Worm (Caenorhabditis elegans) whole organism, L4 larva: ENCODE data around the gene lpr-6.

Experiments
- D1046.2 ChIP-seq: fragments of 200-800 bp; sonication (Bioruptor generic); IDR thresholded peaks from 2 replicates; pipeline ENCODE4 v1.3.6; 2022; ENCODE audit warnings: missing genetic modification characterization, missing compliant biosample characterization
- T20F7.1 ChIP-seq: fragments of 200-800 bp; sonication (Bioruptor generic); optimal IDR thresholded peaks from 2 replicates; lab custom pipeline; 2018; ENCODE audit warnings: mild to moderate bottlenecking, missing genetic modification characterization, missing compliant biosample characterization
- T26A8.4 ChIP-seq: fragments of 200-800 bp; sonication (Bioruptor generic); IDR thresholded peaks from 2 replicates; pipeline ENCODE4 v1.3.6; 2022; ENCODE audit warnings: missing genetic modification characterization, missing compliant biosample characterization
- Y5F2A.4 ChIP-seq: fragments of 200-800 bp; sonication (Bioruptor generic); optimal IDR thresholded peaks from 2 replicates; lab custom pipeline; 2018; ENCODE audit warnings: mild to moderate bottlenecking, missing genetic modification characterization, missing compliant biosample characterization
- Y75B8A.6 ChIP-seq: fragments of 200-800 bp; sonication (Bioruptor generic); IDR thresholded peaks from 2 replicates; pipeline ENCODE4 v1.3.6; 2022; ENCODE audit warnings: missing genetic modification reagents, missing genetic modification characterization, missing compliant biosample characterization
- ZK546.5 ChIP-seq, 2 experiments: sonication (generic microtip); optimal IDR thresholded peaks; 2 replicates each; lab custom pipeline; 2017; ENCODE audit warnings: missing biosample characterization in 2 of 2, missing genetic modification characterization in 2 of 2
- arid-1 ChIP-seq: fragments of 200-800 bp; sonication (Bioruptor generic); conservative IDR thresholded peaks from 2 replicates; pipeline ENCODE4 v1.3.6; 2022; ENCODE audit warnings: missing genetic modification reagents, missing genetic modification characterization, missing compliant biosample characterization
- ceh-62 ChIP-seq: sonication (generic microtip); optimal IDR thresholded peaks from 2 replicates; lab custom pipeline; 2017; ENCODE audit warnings: missing biosample characterization, missing genetic modification characterization
- ces-1 ChIP-seq: fragments of 150-350 bp; sonication (generic microtip); optimal IDR thresholded peaks from 4 replicates; lab custom pipeline; 2014; ENCODE audit warnings: missing biosample characterization, missing genetic modification reagents, missing genetic modification characterization
- daf-16 ChIP-seq, 3 experiments: sonication (generic microtip); optimal IDR thresholded peaks; 2 replicates each; lab custom pipeline; 2016 to 2017; ENCODE audit warnings: missing genetic modification characterization in 3 of 3, missing genetic modification reagents in 3 of 3, mild to moderate bottlenecking in 2 of 3, missing compliant biosample characterization in 2 of 3, missing biosample characterization in 1 of 3, moderate library complexity in 1 of 3
- dmd-6 ChIP-seq: fragments of 200-800 bp; sonication (Bioruptor generic); IDR thresholded peaks from 2 replicates; pipeline ENCODE4 v1.3.6; 2022; ENCODE audit warnings: missing genetic modification reagents, missing genetic modification characterization, missing compliant biosample characterization
- duxl-1 ChIP-seq: sonication (generic microtip); optimal IDR thresholded peaks from 2 replicates; lab custom pipeline; 2016; ENCODE audit warnings: mild to moderate bottlenecking, missing genetic modification characterization, moderate library complexity, missing compliant biosample characterization; ENCODE audit not compliant: poor library complexity
- dve-1 ChIP-seq: sonication (generic microtip); optimal IDR thresholded peaks from 2 replicates; lab custom pipeline; 2017; ENCODE audit warnings: antibody characterized with exemption, mild to moderate bottlenecking, missing genetic modification characterization, missing compliant biosample characterization; ENCODE audit not compliant: insufficient read depth
- egl-27 ChIP-seq: sonication (generic microtip); optimal IDR thresholded peaks from 3 replicates; lab custom pipeline; 2017; ENCODE audit warnings: missing biosample characterization, missing genetic modification reagents, missing genetic modification characterization
- egl-43 ChIP-seq: fragments of 200-800 bp; sonication (Bioruptor generic); IDR thresholded peaks from 2 replicates; pipeline ENCODE4 v1.3.6; 2022; ENCODE audit warnings: missing genetic modification reagents, missing genetic modification characterization, missing compliant biosample characterization
- fkh-10 ChIP-seq: fragments of 150-350 bp; optimal IDR thresholded peaks from 2 replicates; lab custom pipeline; 2014; ENCODE audit warnings: missing biosample characterization, missing genetic modification reagents, missing genetic modification characterization
- hlh-11 ChIP-seq: fragments of 200-800 bp; sonication (Bioruptor generic); optimal IDR thresholded peaks from 2 replicates; lab custom pipeline; 2018; ENCODE audit warnings: mild to moderate bottlenecking, missing genetic modification characterization, missing compliant biosample characterization
- hmg-1.1 ChIP-seq: fragments of 200-800 bp; sonication (Bioruptor generic); IDR thresholded peaks from 2 replicates; pipeline ENCODE4 v1.3.6; 2022; ENCODE audit warnings: missing genetic modification reagents, missing genetic modification characterization, missing compliant biosample characterization
- lim-7 ChIP-seq: fragments of 200-800 bp; sonication (Bioruptor generic); IDR thresholded peaks from 2 replicates; pipeline ENCODE4 v1.3.6; 2022; ENCODE audit warnings: missing genetic modification characterization, missing compliant biosample characterization
- lin-1 ChIP-seq: fragments of 200-800 bp; sonication (Bioruptor generic); IDR thresholded peaks from 2 replicates; pipeline ENCODE4 v1.3.6; 2022; ENCODE audit warnings: missing genetic modification reagents, missing genetic modification characterization, missing compliant biosample characterization
- lin-29 ChIP-seq: fragments of 200-800 bp; sonication (Bioruptor generic); IDR thresholded peaks from 2 replicates; pipeline ENCODE4 v1.3.6; 2022; ENCODE audit warnings: missing genetic modification reagents, missing genetic modification characterization, missing compliant biosample characterization
- madf-5 ChIP-seq, 2 experiments: fragments of 200-800 bp; sonication (Bioruptor generic); IDR thresholded peaks; 2 replicates each; pipeline ENCODE4 v1.3.6; 2022; ENCODE audit warnings: missing compliant biosample characterization in 2 of 2, missing genetic modification characterization in 2 of 2
- madf-9 ChIP-seq: fragments of 200-800 bp; sonication (Bioruptor generic); conservative IDR thresholded peaks from 2 replicates; pipeline ENCODE4 v1.3.6; 2022; ENCODE audit warnings: missing genetic modification reagents, missing genetic modification characterization, missing compliant biosample characterization
- mdt-29 ChIP-seq: fragments of 200-800 bp; sonication (Bioruptor generic); IDR thresholded peaks from 2 replicates; pipeline ENCODE4 v1.3.6; 2022; ENCODE audit warnings: missing genetic modification reagents, missing genetic modification characterization, missing compliant biosample characterization
- mxl-2 ChIP-seq: fragments of 200-800 bp; sonication (Bioruptor generic); conservative IDR thresholded peaks from 2 replicates; pipeline ENCODE4 v1.3.6; 2022; ENCODE audit warnings: missing genetic modification reagents, missing genetic modification characterization, missing compliant biosample characterization
- nhr-102 ChIP-seq: sonication (generic microtip); optimal IDR thresholded peaks from 2 replicates; lab custom pipeline; 2016; ENCODE audit warnings: mild to moderate bottlenecking, missing genetic modification characterization, moderate library complexity, missing compliant biosample characterization
- nhr-11 ChIP-seq: fragments of 150-350 bp; optimal IDR thresholded peaks from 2 replicates; lab custom pipeline; 2014; ENCODE audit warnings: missing biosample characterization, missing genetic modification characterization
- nhr-237 ChIP-seq: sonication (generic microtip); optimal IDR thresholded peaks from 2 replicates; lab custom pipeline; 2017; ENCODE audit warnings: missing biosample characterization, missing genetic modification characterization
- nhr-28 ChIP-seq: fragments of 150-350 bp; optimal IDR thresholded peaks from 2 replicates; lab custom pipeline; 2014; ENCODE audit warnings: missing biosample characterization, missing genetic modification characterization
- nhr-48 ChIP-seq: sonication (generic microtip); optimal IDR thresholded peaks from 2 replicates; lab custom pipeline; 2016; ENCODE audit warnings: mild to moderate bottlenecking, missing genetic modification characterization, missing compliant biosample characterization
- nhr-6 ChIP-seq: fragments of 150-350 bp; optimal IDR thresholded peaks from 2 replicates; lab custom pipeline; 2014; ENCODE audit warnings: missing biosample characterization, missing genetic modification characterization
- nhr-76 ChIP-seq: fragments of 150-350 bp; optimal IDR thresholded peaks from 2 replicates; lab custom pipeline; 2014; ENCODE audit warnings: missing biosample characterization, missing genetic modification characterization
- pha-4 ChIP-seq, 2 experiments: fragments of 150-350 bp in 1 of 2; fragments of 200-800 bp in 1 of 2; sonication (Bioruptor generic) in 1 of 2; IDR thresholded peaks in 1 of 2; optimal IDR thresholded peaks in 1 of 2; 2 replicates each; pipeline versions ENCODE4 v1.3.6 to Lab custom; 2014 to 2022; ENCODE audit warnings: missing genetic modification characterization in 2 of 2, missing genetic modification reagents in 2 of 2, missing biosample characterization in 1 of 2, missing compliant biosample characterization in 1 of 2
- php-3 ChIP-seq: fragments of 200-800 bp; sonication (Bioruptor generic); IDR thresholded peaks from 2 replicates; pipeline ENCODE4 v1.3.6; 2022; ENCODE audit warnings: missing genetic modification reagents, missing genetic modification characterization, missing compliant biosample characterization
- pqm-1 ChIP-seq: sonication (generic microtip); optimal IDR thresholded peaks from 2 replicates; lab custom pipeline; 2017; ENCODE audit warnings: missing biosample characterization, missing genetic modification characterization
- rbr-2 ChIP-seq: sonication (generic microtip); optimal IDR thresholded peaks from 2 replicates; lab custom pipeline; 2016; ENCODE audit warnings: missing genotype, missing genetic modification characterization, missing compliant biosample characterization
- saeg-2 ChIP-seq: fragments of 200-800 bp; sonication (Bioruptor generic); IDR thresholded peaks from 2 replicates; pipeline ENCODE4 v1.3.6; 2022; ENCODE audit warnings: missing genetic modification reagents, missing genetic modification characterization, missing compliant biosample characterization
- spr-3 ChIP-seq: fragments of 200-800 bp; sonication (Bioruptor generic); optimal IDR thresholded peaks from 2 replicates; lab custom pipeline; 2018; ENCODE audit warnings: mild to moderate bottlenecking, missing genetic modification characterization, missing compliant biosample characterization
- unc-130 ChIP-seq: sonication (generic microtip); optimal IDR thresholded peaks from 2 replicates; lab custom pipeline; 2016; ENCODE audit warnings: missing genetic modification reagents, missing genetic modification characterization, missing compliant biosample characterization
- unc-62 ChIP-seq, 3 experiments: fragments of 150-350 bp in 1 of 3; sonication (generic microtip); optimal IDR thresholded peaks in 2 of 3; peaks in 1 of 3; 1 replicate in 1 of 3; 2 replicates in 2 of 3; lab custom pipeline; 2014 to 2017; ENCODE audit warnings: missing biosample characterization in 3 of 3, missing genetic modification characterization in 3 of 3, missing genetic modification reagents in 3 of 3, missing genotype in 1 of 3
- zag-1 ChIP-seq: fragments of 150-350 bp; optimal IDR thresholded peaks from 2 replicates; lab custom pipeline; 2014; ENCODE audit warnings: missing biosample characterization, missing genetic modification characterization
- zip-11 ChIP-seq: fragments of 200-800 bp; sonication (Bioruptor generic); IDR thresholded peaks from 2 replicates; pipeline ENCODE4 v1.3.6; 2022; ENCODE audit warnings: missing genetic modification characterization, missing compliant biosample characterization
- zip-2 ChIP-seq: fragments of 150-350 bp; optimal IDR thresholded peaks from 2 replicates; lab custom pipeline; 2014; ENCODE audit warnings: missing biosample characterization, missing genetic modification characterization
- ztf-11 ChIP-seq: fragments of 150-350 bp; optimal IDR thresholded peaks from 2 replicates; lab custom pipeline; 2014; ENCODE audit warnings: missing biosample characterization, missing genetic modification characterization

The lpr-6 gene

DNA sequence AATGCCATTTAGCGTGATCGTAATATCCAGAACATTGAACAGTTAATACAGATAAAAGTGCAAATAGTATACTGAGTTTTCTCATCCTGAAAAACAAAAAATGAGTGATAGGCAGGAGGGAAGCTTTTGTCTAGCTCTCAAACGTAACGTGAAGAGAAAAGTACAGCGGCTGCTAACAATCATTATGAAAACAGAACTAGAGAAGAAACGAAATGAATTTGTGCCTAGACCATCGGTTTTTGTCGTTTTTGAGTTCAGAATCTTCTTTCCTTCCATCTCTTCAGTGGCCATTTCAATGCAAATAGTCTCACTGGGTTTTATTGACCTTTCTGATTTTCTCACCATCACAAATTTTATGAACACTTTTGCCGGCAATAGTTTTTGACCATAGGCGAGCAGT is 25.4 kb downstream of the lpr-6 start, which contains the start of gene W04G3.7:
TSS of gene W04G3.7 (minus strand) at position 101 of the 400 bp plus-strand sequence.
- TF ChIP-seq mdt-29 (no peak), arid-1 (GFP tag; lab: Robert Waterston, UW) (no peak)

- peak; percentile 5 for TF ChIP-seq nhr-28 (tag; lab: Kevin White, UChicago)
- TF ChIP-seq ztf-11 (tag; lab: Kevin White, UChicago), result no peak
- peak; percentile 46 for TF ChIP-seq dve-1 (tag; lab: Kevin White, UChicago)
- TF ChIP-seq nhr-6 (tag; lab: Kevin White, UChicago), result peak; percentile 15
- peak; percentile 46 for TF ChIP-seq pqm-1 (tag; lab: Kevin White, UChicago)
- peak in 1 of 2 experiments; percentile 77 for TF ChIP-seq unc-62 (GFP tag; optimal IDR thresholded peaks at IDR 0.05 in 1 of 2; lab: Kevin White, UChicago)
- TF ChIP-seq unc-62 (tag; optimal IDR thresholded peaks at IDR 0.05; lab: Kevin White, UChicago), result no peak
- TF ChIP-seq dmd-6, result no peak
These were observed 29.2 kb downstream of the lpr-6 start, which contains the start of gene W04G3.11 for ce11 chrX:11088952-11089351. Gene W04G3.11, plus strand, starts transcription at chrX:11089195.

ce11 chrX:11093985-11094593 is 34.3 kb downstream of the lpr-6 start:
- TF ChIP-seq ces-1 (GFP tag; lab: Kevin White, UChicago) (peak; percentile 98), daf-16 (GFP tag; optimal IDR thresholded peaks at IDR 0.05; lab: Kevin White, UChicago) (peak; percentile 97 to 99), daf-16 (tag; optimal IDR thresholded peaks at IDR 0.05; lab: Kevin White, UChicago) (peak; percentile 98), madf-5 (GFP tag; IDR thresholded peaks at IDR 0.05; lab: Robert Waterston, UW) (peak; percentile 74 to 93), D1046.2 (GFP tag; lab: Robert Waterston, UW) (peak; percentile 94), dve-1 (tag; lab: Kevin White, UChicago) (peak; percentile 100), lin-29 (GFP tag; lab: Robert Waterston, UW) (peak; percentile 99), Y75B8A.6 (GFP tag; lab: Robert Waterston, UW) (peak; percentile 94), hlh-11 (tag; lab: Kevin White, UChicago) (peak; percentile 99), egl-27 (tag; lab: Kevin White, UChicago) (peak; percentile 97), saeg-2 (GFP tag; lab: Robert Waterston, UW) (peak; percentile 99), T20F7.1 (GFP tag; lab: Kevin White, UChicago) (peak; percentile 94), zag-1 (peak; percentile 100), zip-11 (peak; percentile 48; the same call in 1 of the 2 replicates), duxl-1 (tag; lab: Kevin White, UChicago) (peak; percentile 99), nhr-11 (tag; lab: Kevin White, UChicago) (peak; percentile 97), pha-4 (GFP tag; IDR thresholded peaks at IDR 0.05; lab: Robert Waterston, UW) (peak; percentile 98), pha-4 (tag; optimal IDR thresholded peaks at IDR 0.05; lab: Kevin White, UChicago) (peak; percentile 100), madf-9 (peak; percentile 99), mxl-2 (GFP tag; lab: Robert Waterston, UW) (peak; percentile 91), nhr-48 (tag; lab: Kevin White, UChicago) (peak; percentile 98), Y5F2A.4 (GFP tag; lab: Kevin White, UChicago) (peak; percentile 98), lin-1 (peak; percentile 97), ceh-62 (tag; lab: Kevin White, UChicago) (peak; percentile 28), fkh-10 (GFP tag; lab: Kevin White, UChicago) (peak; percentile 100), nhr-28 (tag; lab: Kevin White, UChicago) (peak; percentile 98), nhr-6 (tag; lab: Kevin White, UChicago) (peak; percentile 99), nhr-102 (tag; lab: Kevin White, UChicago) (peak; percentile 100), nhr-237 (tag; lab: Kevin White, UChicago) (peak; percentile 98), unc-130 (GFP tag; lab: Kevin White, UChicago) (peak; percentile 68), hmg-1.1 (GFP tag; lab: Robert Waterston, UW) (peak; percentile 100), zip-2 (tag; lab: Kevin White, UChicago) (peak; percentile 99), egl-43 (GFP tag; lab: Robert Waterston, UW) (peak; percentile 100), rbr-2 (tag; lab: Kevin White, UChicago) (peak; percentile 100), spr-3 (GFP tag; lab: Kevin White, UChicago) (peak; percentile 99), T26A8.4 (GFP tag; lab: Robert Waterston, UW) (peak; percentile 100), php-3 (GFP tag; lab: Robert Waterston, UW) (peak; percentile 99), nhr-76 (tag; lab: Kevin White, UChicago) (peak; percentile 88), lim-7 (GFP tag; lab: Robert Waterston, UW) (peak; percentile 72), ZK546.5 (tag; optimal IDR thresholded peaks at IDR 0.05; lab: Kevin White, UChicago) (peak; percentile 67 to 83)
